Fruit fly (Drosophila melanogaster): ENCODE results near the gene klar.

- TF ChIP-seq gl (tag; optimal IDR thresholded peaks at IDR 0.05) (no peak), fd96Ca (GFP tag; IDR thresholded peaks at IDR 0.05) (no peak), CG15710 (tag; optimal IDR thresholded peaks at IDR 0.05) (no peak), Snoo (tag; optimal IDR thresholded peaks at IDR 0.05) (no peak), EcR (GFP tag; optimal IDR thresholded peaks at IDR 0.05) (no peak), CG8301 (tag; optimal IDR thresholded peaks at IDR 0.05) (no peak), CG17806 (tag; optimal IDR thresholded peaks at IDR 0.05) (no peak), CG13204 (GFP tag; optimal IDR thresholded peaks at IDR 0.05) (no peak), CG34367 (tag; optimal IDR thresholded peaks at IDR 0.05) (no peak), Pif1B (GFP tag; optimal IDR thresholded peaks at IDR 0.05) (no peak)
Measured at dm6 chr3L:424565-424964, 115.8 kb downstream of the klar start.

Data from whole organism, pupa.